Worm (Caenorhabditis elegans) whole organism, L1 larva: ENCODE measurements around the gene F10E9.3.

ENCODE experiments used
- C04F5.9 ChIP-seq: sonication (generic microtip); optimal IDR thresholded peaks from 2 replicates; lab custom pipeline; 2016; ENCODE audit warnings: missing genetic modification characterization, missing compliant biosample characterization
- F16B12.6 ChIP-seq: fragments of 150-350 bp; optimal IDR thresholded peaks from 2 replicates; lab custom pipeline; 2014; ENCODE audit warnings: missing biosample characterization, missing genetic modification characterization
- Y116A8C.19 ChIP-seq: sonication (generic microtip); optimal IDR thresholded peaks from 2 replicates; lab custom pipeline; 2016; ENCODE audit warnings: missing compliant biosample characterization, missing genetic modification characterization, borderline replicate concordance
- alr-1 ChIP-seq: fragments of 200-800 bp; sonication (Bioruptor generic); optimal IDR thresholded peaks from 2 replicates; lab custom pipeline; 2018; ENCODE audit warnings: borderline replicate concordance, mild to moderate bottlenecking, missing genetic modification characterization, missing compliant biosample characterization
- aly-2 ChIP-seq: fragments of 150-350 bp; optimal IDR thresholded peaks from 2 replicates; lab custom pipeline; 2014; ENCODE audit warnings: missing biosample characterization, missing genetic modification characterization
- ama-1 ChIP-seq: fragments of 150-350 bp; optimal IDR thresholded peaks from 2 replicates; lab custom pipeline; 2014
- ceh-88 ChIP-seq: fragments of 200-800 bp; sonication (Bioruptor generic); IDR thresholded peaks from 2 replicates; pipeline ENCODE4 v1.3.6; 2022; ENCODE audit warnings: missing genetic modification characterization, missing compliant biosample characterization
- ceh-90 ChIP-seq: sonication (generic microtip); optimal IDR thresholded peaks from 2 replicates; lab custom pipeline; 2016; ENCODE audit warnings: missing genetic modification characterization, missing compliant biosample characterization
- ces-1 ChIP-seq: fragments of 150-350 bp; optimal IDR thresholded peaks from 2 replicates; lab custom pipeline; 2014; ENCODE audit warnings: missing biosample characterization, missing genetic modification reagents, missing genetic modification characterization
- dpl-1 ChIP-seq, 3 experiments: fragments of 150-350 bp in 2 of 3; sonication (generic microtip) in 1 of 3; optimal IDR thresholded peaks; 2 replicates each; lab custom pipeline; 2014 to 2017; ENCODE audit warnings: missing biosample characterization in 3 of 3, missing genetic modification characterization in 3 of 3, missing genetic modification reagents in 3 of 3
- dsc-1 ChIP-seq: sonication (generic microtip); optimal IDR thresholded peaks from 2 replicates; lab custom pipeline; 2016; ENCODE audit warnings: mild to moderate bottlenecking, missing genetic modification characterization, missing compliant biosample characterization
- efl-3 ChIP-seq: fragments of 200-800 bp; sonication (Bioruptor generic); optimal IDR thresholded peaks from 2 replicates; lab custom pipeline; 2018; ENCODE audit warnings: mild to moderate bottlenecking, missing genetic modification characterization, missing compliant biosample characterization
- egl-13 ChIP-seq: sonication (generic microtip); optimal IDR thresholded peaks from 2 replicates; lab custom pipeline; 2016; ENCODE audit warnings: missing genotype, missing genetic modification reagents, missing genetic modification characterization, missing compliant biosample characterization
- egl-27 ChIP-seq, 2 experiments: fragments of 150-350 bp in 1 of 2; sonication (generic microtip); optimal IDR thresholded peaks; 3 replicates each; lab custom pipeline; 2017 to 2018; ENCODE audit warnings: missing biosample characterization in 2 of 2, missing genetic modification characterization in 2 of 2, missing genetic modification reagents in 2 of 2
- elt-2 ChIP-seq: sonication (generic microtip); optimal IDR thresholded peaks from 2 replicates; lab custom pipeline; 2016; ENCODE audit warnings: missing genetic modification characterization, mild to moderate bottlenecking, inconsistent platforms, missing compliant biosample characterization, missing genetic modification reagents
- fkh-10 ChIP-seq: sonication (generic microtip); optimal IDR thresholded peaks from 2 replicates; lab custom pipeline; 2017; ENCODE audit warnings: missing biosample characterization, missing genetic modification reagents, missing genetic modification characterization
- fkh-8 ChIP-seq: sonication (generic microtip); optimal IDR thresholded peaks from 2 replicates; lab custom pipeline; 2016; ENCODE audit warnings: mild to moderate bottlenecking, missing genetic modification characterization, missing compliant biosample characterization
- irx-1 ChIP-seq: sonication (generic microtip); optimal IDR thresholded peaks from 2 replicates; lab custom pipeline; 2016; ENCODE audit warnings: missing genetic modification characterization, missing compliant biosample characterization
- jun-1 ChIP-seq: fragments of 150-350 bp; optimal IDR thresholded peaks from 2 replicates; lab custom pipeline; 2014; ENCODE audit warnings: missing biosample characterization, missing genetic modification reagents, missing genetic modification characterization
- lin-13 ChIP-seq: fragments of 150-350 bp; optimal IDR thresholded peaks from 2 replicates; lab custom pipeline; 2014; ENCODE audit warnings: missing biosample characterization, missing genetic modification reagents, missing genetic modification characterization
- lin-14 ChIP-seq: fragments of 200-800 bp; sonication (Bioruptor generic); optimal IDR thresholded peaks from 2 replicates; lab custom pipeline; 2018; ENCODE audit warnings: mild to moderate bottlenecking, missing genetic modification characterization, moderate library complexity, missing compliant biosample characterization
- lin-15B ChIP-seq: fragments of 150-350 bp; sonication (generic microtip); optimal IDR thresholded peaks from 3 replicates; lab custom pipeline; 2014; ENCODE audit warnings: missing biosample characterization, missing genetic modification characterization
- lin-35 ChIP-seq, 2 experiments: fragments of 150-350 bp; optimal IDR thresholded peaks; 2 replicates each; lab custom pipeline; 2014; ENCODE audit warnings: missing biosample characterization in 2 of 2, missing genetic modification characterization in 2 of 2, missing genetic modification reagents in 2 of 2
- lin-39 ChIP-seq: fragments of 150-350 bp; optimal IDR thresholded peaks from 2 replicates; lab custom pipeline; 2014; ENCODE audit warnings: missing biosample characterization, missing genetic modification reagents, missing genetic modification characterization
- lsy-2 ChIP-seq, 2 experiments: fragments of 150-350 bp; optimal IDR thresholded peaks; 2 replicates each; lab custom pipeline; 2014; ENCODE audit warnings: missing biosample characterization in 2 of 2, missing genetic modification characterization in 2 of 2
- mab-9 ChIP-seq: fragments of 200-800 bp; sonication (Bioruptor generic); IDR thresholded peaks from 2 replicates; pipeline ENCODE4 v1.3.6; 2022; ENCODE audit warnings: missing genetic modification reagents, missing genetic modification characterization, missing compliant biosample characterization
- mdl-1 ChIP-seq, 2 experiments: fragments of 150-350 bp; optimal IDR thresholded peaks; 2 replicates each; lab custom pipeline; 2014 to 2017; ENCODE audit warnings: missing biosample characterization in 2 of 2, missing genetic modification characterization in 2 of 2, inconsistent platforms in 1 of 2
- nhr-12 ChIP-seq: sonication (generic microtip); optimal IDR thresholded peaks from 2 replicates; lab custom pipeline; 2017; ENCODE audit warnings: missing biosample characterization, missing genetic modification characterization
- nhr-19 ChIP-seq: fragments of 200-800 bp; sonication (Bioruptor generic); conservative IDR thresholded peaks from 2 replicates; pipeline ENCODE4 v1.3.6; 2022; ENCODE audit warnings: missing genetic modification characterization, missing compliant biosample characterization
- nhr-20 ChIP-seq: sonication (generic microtip); optimal IDR thresholded peaks from 2 replicates; lab custom pipeline; 2016; ENCODE audit warnings: mild to moderate bottlenecking, missing genetic modification characterization, missing compliant biosample characterization
- nhr-47 ChIP-seq: sonication (generic microtip); optimal IDR thresholded peaks from 2 replicates; lab custom pipeline; 2016; ENCODE audit warnings: mild to moderate bottlenecking, missing genetic modification characterization, moderate library complexity, missing compliant biosample characterization
- nhr-71 ChIP-seq: sonication (generic microtip); optimal IDR thresholded peaks from 2 replicates; lab custom pipeline; 2016; ENCODE audit warnings: mild to moderate bottlenecking, missing genetic modification characterization, moderate library complexity, missing compliant biosample characterization
- nhr-77 ChIP-seq: fragments of 150-350 bp; optimal IDR thresholded peaks from 2 replicates; lab custom pipeline; 2014; ENCODE audit warnings: missing biosample characterization, missing genetic modification characterization
- nhr-84 ChIP-seq: sonication (generic microtip); optimal IDR thresholded peaks from 2 replicates; lab custom pipeline; 2017; ENCODE audit warnings: missing biosample characterization, missing genetic modification characterization
- nhr-90 ChIP-seq: sonication (generic microtip); optimal IDR thresholded peaks from 2 replicates; lab custom pipeline; 2016; ENCODE audit warnings: mild to moderate bottlenecking, missing genetic modification characterization, missing compliant biosample characterization; ENCODE audit not compliant: poor library complexity
- pag-3 ChIP-seq: sonication (generic microtip); optimal IDR thresholded peaks from 2 replicates; lab custom pipeline; 2017; ENCODE audit warnings: missing genetic modification characterization, mild to moderate bottlenecking, missing compliant biosample characterization, antibody characterized with exemption, borderline replicate concordance; ENCODE audit not compliant: insufficient read depth
- pax-3 ChIP-seq: fragments of 200-800 bp; sonication (Bioruptor generic); optimal IDR thresholded peaks from 2 replicates; lab custom pipeline; 2018; ENCODE audit warnings: mild to moderate bottlenecking, missing genetic modification characterization, moderate library complexity, missing compliant biosample characterization
- pqm-1 ChIP-seq: sonication (generic microtip); optimal IDR thresholded peaks from 3 replicates; lab custom pipeline; 2017; ENCODE audit warnings: missing biosample characterization, missing genetic modification characterization
- snu-23 ChIP-seq: sonication (generic microtip); optimal IDR thresholded peaks from 2 replicates; lab custom pipeline; 2016; ENCODE audit warnings: missing genetic modification characterization, missing compliant biosample characterization
- sox-4 ChIP-seq: sonication (generic microtip); optimal IDR thresholded peaks from 2 replicates; lab custom pipeline; 2016; ENCODE audit warnings: missing genetic modification characterization, missing compliant biosample characterization
- sptf-1 ChIP-seq: fragments of 150-350 bp; optimal IDR thresholded peaks from 2 replicates; lab custom pipeline; 2014; ENCODE audit warnings: missing biosample characterization, missing genetic modification characterization
- sup-37 ChIP-seq: fragments of 200-800 bp; sonication (Bioruptor generic); optimal IDR thresholded peaks from 2 replicates; lab custom pipeline; 2018; ENCODE audit warnings: mild to moderate bottlenecking, missing genetic modification characterization, missing compliant biosample characterization
- swsn-7 ChIP-seq: sonication (generic microtip); optimal IDR thresholded peaks from 2 replicates; lab custom pipeline; 2016; ENCODE audit warnings: missing genetic modification characterization, missing compliant biosample characterization
- tlp-1 ChIP-seq: fragments of 150-350 bp; optimal IDR thresholded peaks from 2 replicates; lab custom pipeline; 2014; ENCODE audit warnings: missing biosample characterization, missing genetic modification characterization
- unc-130 ChIP-seq: fragments of 150-350 bp; optimal IDR thresholded peaks from 2 replicates; lab custom pipeline; 2017; ENCODE audit warnings: missing biosample characterization, missing genetic modification characterization, inconsistent platforms
- unc-30 ChIP-seq: sonication (generic microtip); optimal IDR thresholded peaks from 2 replicates; lab custom pipeline; 2017; ENCODE audit warnings: missing biosample characterization, missing genetic modification characterization
- unc-62 ChIP-seq: fragments of 150-350 bp; optimal IDR thresholded peaks from 2 replicates; lab custom pipeline; 2014; ENCODE audit warnings: missing biosample characterization, missing genetic modification reagents, missing genetic modification characterization
- unc-86 ChIP-seq: sonication (generic microtip); optimal IDR thresholded peaks from 2 replicates; lab custom pipeline; 2016; ENCODE audit warnings: missing genetic modification characterization, missing compliant biosample characterization
- zag-1 ChIP-seq: fragments of 150-350 bp; optimal IDR thresholded peaks from 2 replicates; lab custom pipeline; 2014; ENCODE audit warnings: missing biosample characterization, missing genetic modification characterization
- ztf-11 ChIP-seq, 2 experiments: sonication (generic microtip); optimal IDR thresholded peaks; 2 replicates each; lab custom pipeline; 2016 to 2017; ENCODE audit warnings: missing genetic modification characterization in 2 of 2, missing biosample characterization in 1 of 2, missing compliant biosample characterization in 1 of 2
- ztf-4 ChIP-seq: fragments of 150-350 bp; optimal IDR thresholded peaks from 2 replicates; lab custom pipeline; 2014; ENCODE audit warnings: missing biosample characterization, missing genetic modification characterization

The F10E9.3 gene

ce11 chrIII:8305816-8306215 lies 5.0 kb upstream of the F10E9.3 start:
- no peak for TF ChIP-seq ztf-11 (tag; optimal IDR thresholded peaks at IDR 0.05; lab: Kevin White, UChicago)
- TF ChIP-seq snu-23, result no peak
- no peak for TF ChIP-seq nhr-47 (tag; lab: Kevin White, UChicago)

ce11 chrIII:8307356-8307755 lies 3.5 kb upstream of the F10E9.3 start, which contains the start of the genes F10E9.7 and F10E9.5:
F10E9.7 (minus strand) TSS chrIII:8307441.
F10E9.5 (plus strand) TSS chrIII:8307592.
- TF ChIP-seq nhr-12, result no peak
- peak; percentile 84 to 93 (median 89) for TF ChIP-seq dpl-1 (GFP tag; optimal IDR thresholded peaks at IDR 0.05; lab: Kevin White, UChicago)
- TF ChIP-seq efl-3 (GFP tag; lab: Kevin White, UChicago), result peak; percentile 93
- TF ChIP-seq pqm-1 (tag; lab: Kevin White, UChicago), result no peak
- TF ChIP-seq lsy-2 (tag; optimal IDR thresholded peaks at IDR 0.05; lab: Kevin White, UChicago), result peak; percentile 95 to 96
- peak; percentile 99 for TF ChIP-seq unc-130 (tag; lab: Kevin White, UChicago)
- TF ChIP-seq fkh-8, result peak; percentile 92
- peak; percentile 95 for TF ChIP-seq nhr-19 (GFP tag; lab: Robert Waterston, UW)
- TF ChIP-seq F16B12.6, result peak; percentile 66
- peak; percentile 91 for TF ChIP-seq mab-9 (GFP tag; lab: Robert Waterston, UW)
- TF ChIP-seq elt-2, result peak; percentile 90
- peak; percentile 16 for TF ChIP-seq pag-3
- no peak for TF ChIP-seq tlp-1 (tag; lab: Kevin White, UChicago)
- TF ChIP-seq nhr-84 (tag; lab: Kevin White, UChicago), result no peak
- TF ChIP-seq ces-1 (GFP tag; lab: Kevin White, UChicago), result no peak
- no peak for TF ChIP-seq nhr-77
- TF ChIP-seq aly-2 (tag; lab: Kevin White, UChicago), result peak; percentile 65
- no peak for TF ChIP-seq egl-27 (tag; optimal IDR thresholded peaks at IDR 0.05; lab: Kevin White, UChicago)
- TF ChIP-seq ceh-90 (tag; lab: Kevin White, UChicago), result peak; percentile 96
- no peak for TF ChIP-seq sptf-1 (tag; lab: Kevin White, UChicago)
- peak in 1 of 2 experiments; percentile 99 for TF ChIP-seq ztf-11 (tag; optimal IDR thresholded peaks at IDR 0.05; lab: Kevin White, UChicago)
- peak; percentile 95 for TF ChIP-seq C04F5.9 (tag; lab: Kevin White, UChicago)
- TF ChIP-seq unc-30 (tag; lab: Kevin White, UChicago), result no peak
- peak; percentile 98 for TF ChIP-seq irx-1
- TF ChIP-seq ceh-88 (GFP tag; lab: Robert Waterston, UW), result peak; percentile 91
- peak; percentile 94 for TF ChIP-seq lin-15B (tag; lab: Kevin White, UChicago)
- peak; percentile 98 for TF ChIP-seq nhr-90 (tag; lab: Kevin White, UChicago)
- TF ChIP-seq nhr-20 (tag; lab: Kevin White, UChicago), result peak; percentile 97
- peak; percentile 95 for TF ChIP-seq swsn-7
- peak in 1 of 2 experiments; percentile 75 for TF ChIP-seq mdl-1 (tag; optimal IDR thresholded peaks at IDR 0.05; lab: Kevin White, UChicago)
- no peak for TF ChIP-seq ama-1
- TF ChIP-seq lin-39 (tag; lab: Kevin White, UChicago), result peak; percentile 87
- peak; percentile 96 for TF ChIP-seq egl-13
- peak; percentile 95 for TF ChIP-seq pax-3 (tag; lab: Kevin White, UChicago)
- peak; percentile 86 for TF ChIP-seq unc-86 (tag; lab: Kevin White, UChicago)
- no peak for TF ChIP-seq zag-1 (tag; lab: Kevin White, UChicago)
- TF ChIP-seq alr-1, result no peak
- TF ChIP-seq unc-62, result no peak
- no peak for TF ChIP-seq fkh-10 (GFP tag; lab: Kevin White, UChicago)
- peak; percentile 97 for TF ChIP-seq sox-4 (tag; lab: Kevin White, UChicago)
- peak; percentile 97 for TF ChIP-seq lin-14 (GFP tag; lab: Kevin White, UChicago)
- peak; percentile 99 for TF ChIP-seq Y116A8C.19
- peak; percentile 43 for TF ChIP-seq jun-1 (tag; lab: Kevin White, UChicago)
- TF ChIP-seq sup-37 (GFP tag; lab: Kevin White, UChicago), result peak; percentile 46
- TF ChIP-seq lin-13 (GFP tag; lab: Kevin White, UChicago), result peak; percentile 79
- TF ChIP-seq dsc-1 (tag; lab: Kevin White, UChicago), result peak; percentile 97
- TF ChIP-seq nhr-71 (tag; lab: Kevin White, UChicago), result peak; percentile 97
- peak; percentile 90 to 93 for TF ChIP-seq lin-35 (GFP tag; optimal IDR thresholded peaks at IDR 0.05; lab: Kevin White, UChicago)
- peak; percentile 67 for TF ChIP-seq ztf-4 (tag; lab: Kevin White, UChicago)
